Worm (Caenorhabditis elegans) whole organism, mixed stage, embryonic: ENCODE results near the gene nlp-13.
"Not testable (repeated sequence)": the region's sequence is repeated elsewhere in the genome, so short reads cannot be mapped to it uniquely, and the experiment has no call there.

Experiments used
- ces-1 ChIP-seq: fragments of 150-350 bp; optimal IDR thresholded peaks from 2 replicates; lab custom pipeline; 2014; ENCODE audit warnings: missing biosample characterization, missing genetic modification reagents, missing genetic modification characterization
- nhr-12 ChIP-seq: fragments of 150-350 bp; optimal IDR thresholded peaks from 2 replicates; lab custom pipeline; 2014; ENCODE audit warnings: missing biosample characterization, missing genetic modification characterization

DNA sequence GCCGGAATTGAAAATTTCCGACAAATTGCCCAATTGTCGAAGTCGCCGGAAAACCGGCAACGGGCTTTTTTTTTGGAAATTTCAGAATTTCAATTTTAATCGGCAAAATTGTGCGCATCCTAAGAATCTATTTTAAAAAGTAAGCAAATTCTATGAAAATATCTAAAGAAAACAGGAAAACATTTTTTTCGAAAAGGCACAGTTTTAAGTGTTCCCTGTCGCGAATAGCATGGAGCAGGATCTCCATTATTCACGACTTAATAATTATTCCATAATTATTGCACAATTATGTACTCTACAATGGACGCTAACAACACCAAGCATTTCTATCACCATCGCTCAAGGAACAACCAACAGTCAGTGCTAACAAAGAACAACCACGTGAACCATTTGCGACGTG, 20.4 kb upstream of the nlp-13 start, which contains the start of gene H43I07.4:
- not testable (repeated sequence) for TF ChIP-seq ces-1 (GFP tag; lab: Kevin White, UChicago); nhr-12
